Worm (Caenorhabditis elegans) whole organism, midembryonic: ENCODE measurements around the gene F25B3.2.

Experiments
- T22C8.4 ChIP-seq: fragments of 200-800 bp; sonication (Bioruptor generic); IDR thresholded peaks from 2 replicates; pipeline ENCODE4 v1.3.6; 2022; ENCODE audit warnings: missing genetic modification characterization, missing compliant biosample characterization
- cog-1 ChIP-seq: sonication (generic microtip); optimal IDR thresholded peaks from 2 replicates; lab custom pipeline; 2016; ENCODE audit warnings: missing genetic modification characterization, missing compliant biosample characterization
- flt-1 ChIP-seq: fragments of 200-800 bp; sonication (Bioruptor generic); IDR thresholded peaks from 2 replicates; pipeline ENCODE4 v1.3.6; 2022; ENCODE audit warnings: missing genetic modification characterization, missing compliant biosample characterization
- klf-2 ChIP-seq: fragments of 200-800 bp; sonication (Bioruptor generic); conservative IDR thresholded peaks from 2 replicates; pipeline ENCODE4 v1.3.6; 2022; ENCODE audit warnings: missing genetic modification reagents, missing genetic modification characterization, missing compliant biosample characterization
- med-1 ChIP-seq: sonication (generic microtip); optimal IDR thresholded peaks from 2 replicates; lab custom pipeline; 2017; ENCODE audit warnings: missing genetic modification characterization, mild to moderate bottlenecking, missing compliant biosample characterization, antibody characterized with exemption, missing genetic modification reagents; ENCODE audit not compliant: insufficient read depth
- ref-1 ChIP-seq: fragments of 200-800 bp; sonication (Bioruptor generic); conservative IDR thresholded peaks from 2 replicates; pipeline ENCODE4 v1.3.6; 2022; ENCODE audit warnings: missing genetic modification reagents, missing genetic modification characterization, missing compliant biosample characterization
- tab-1 ChIP-seq: fragments of 200-800 bp; sonication (Bioruptor generic); IDR thresholded peaks from 2 replicates; pipeline ENCODE4 v1.3.6; 2022; ENCODE audit warnings: missing genetic modification characterization, missing compliant biosample characterization
- ztf-23 ChIP-seq: fragments of 200-800 bp; sonication (Bioruptor generic); IDR thresholded peaks from 2 replicates; pipeline ENCODE4 v1.3.6; 2022; ENCODE audit warnings: missing genetic modification reagents, missing genetic modification characterization, missing compliant biosample characterization
- ztf-29 ChIP-seq: fragments of 200-800 bp; sonication (Bioruptor generic); IDR thresholded peaks from 2 replicates; pipeline ENCODE4 v1.3.6; 2022; ENCODE audit warnings: missing genetic modification reagents, missing genetic modification characterization, missing compliant biosample characterization

Gene F25B3.2

ce11 chrV:9625122-9625521 is 48.0 kb downstream of the F25B3.2 start, which contains the start of gene idpc-4:
TSS of gene idpc-4 (plus strand) at chrV:9625422.
- TF ChIP-seq ztf-23 (GFP tag; lab: Robert Waterston, UW): no peak
- no peak for TF ChIP-seq flt-1
- no peak for TF ChIP-seq med-1 (GFP tag; lab: Kevin White, UChicago)
- TF ChIP-seq klf-2 (GFP tag; lab: Robert Waterston, UW): no peak
- TF ChIP-seq ref-1: no peak
- TF ChIP-seq T22C8.4 (GFP tag; lab: Robert Waterston, UW): no peak
- no peak for TF ChIP-seq cog-1
- TF ChIP-seq ztf-29 (GFP tag; lab: Robert Waterston, UW): no peak
- TF ChIP-seq tab-1: no peak

- TF ChIP-seq ref-1: no peak
- TF ChIP-seq flt-1: no peak
- no peak for TF ChIP-seq med-1 (GFP tag; lab: Kevin White, UChicago)
- TF ChIP-seq ztf-29 (GFP tag; lab: Robert Waterston, UW): no peak
- no peak for TF ChIP-seq klf-2 (GFP tag; lab: Robert Waterston, UW)
- no peak for TF ChIP-seq cog-1
- TF ChIP-seq ztf-23 (GFP tag; lab: Robert Waterston, UW): no peak
- no peak for TF ChIP-seq T22C8.4 (GFP tag; lab: Robert Waterston, UW)
- no peak; the same call in 1 of the 2 replicates for TF ChIP-seq tab-1
Measured at ce11 chrV:9625604-9626446, 48.7 kb downstream of the F25B3.2 start, which contains the start of gene T06E4.7. TSS of gene T06E4.7 (plus strand) at chrV:9626396.

- TF ChIP-seq ref-1 (no peak), ztf-29 (GFP tag; lab: Robert Waterston, UW) (no peak), cog-1 (no peak), T22C8.4 (GFP tag; lab: Robert Waterston, UW) (no peak), tab-1 (no peak), ztf-23 (GFP tag; lab: Robert Waterston, UW) (no peak), klf-2 (GFP tag; lab: Robert Waterston, UW) (no peak), med-1 (GFP tag; lab: Kevin White, UChicago) (no peak), flt-1 (no peak)
Measured at ce11 chrV:9628603-9629002, 51.5 kb downstream of the F25B3.2 start.

ce11 chrV:9629114-9629513 is 52.0 kb downstream of the F25B3.2 start, which contains the start of gene idpc-3:
TSS of gene idpc-3 (minus strand) at chrV:9629214.
- no peak for TF ChIP-seq ztf-23 (GFP tag; lab: Robert Waterston, UW)
- TF ChIP-seq klf-2 (GFP tag; lab: Robert Waterston, UW): no peak
- TF ChIP-seq tab-1: no peak
- no peak for TF ChIP-seq ztf-29 (GFP tag; lab: Robert Waterston, UW)
- no peak for TF ChIP-seq med-1 (GFP tag; lab: Kevin White, UChicago)
- no peak for TF ChIP-seq T22C8.4 (GFP tag; lab: Robert Waterston, UW)
- TF ChIP-seq ref-1: no peak
- no peak for TF ChIP-seq flt-1
- TF ChIP-seq cog-1: no peak

DNA sequence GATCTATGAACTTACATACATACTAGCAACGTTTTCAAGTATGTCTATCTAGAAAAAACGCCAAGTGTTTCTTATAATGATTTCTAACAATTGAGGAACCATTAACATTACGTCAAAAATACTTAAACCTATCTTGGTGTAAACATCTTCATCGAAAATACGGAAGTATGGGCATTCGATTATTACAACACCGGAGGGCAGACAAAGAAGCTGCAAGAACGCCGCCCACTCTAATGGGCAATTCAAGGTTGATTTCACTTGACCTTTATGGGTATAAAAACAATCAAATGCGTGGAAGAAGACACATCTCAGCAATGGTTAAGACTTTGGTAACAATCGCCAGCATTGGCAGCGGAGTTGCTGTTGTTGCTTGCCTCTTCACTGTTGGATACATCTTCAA is 52.6 kb downstream of the F25B3.2 start, which contains the start of gene col-146:
col-146 (plus strand) TSS at position 301 of the 400 bp plus-strand sequence.
- TF ChIP-seq ztf-23 (GFP tag; lab: Robert Waterston, UW) (no peak), cog-1 (no peak), flt-1 (no peak), tab-1 (no peak), klf-2 (GFP tag; lab: Robert Waterston, UW) (no peak), ztf-29 (GFP tag; lab: Robert Waterston, UW) (no peak), T22C8.4 (GFP tag; lab: Robert Waterston, UW) (no peak), ref-1 (no peak), med-1 (GFP tag; lab: Kevin White, UChicago) (no peak)
